Worm (Caenorhabditis elegans): ENCODE measurements around the gene fbxb-72.

fbxb-72 gene

DNA sequence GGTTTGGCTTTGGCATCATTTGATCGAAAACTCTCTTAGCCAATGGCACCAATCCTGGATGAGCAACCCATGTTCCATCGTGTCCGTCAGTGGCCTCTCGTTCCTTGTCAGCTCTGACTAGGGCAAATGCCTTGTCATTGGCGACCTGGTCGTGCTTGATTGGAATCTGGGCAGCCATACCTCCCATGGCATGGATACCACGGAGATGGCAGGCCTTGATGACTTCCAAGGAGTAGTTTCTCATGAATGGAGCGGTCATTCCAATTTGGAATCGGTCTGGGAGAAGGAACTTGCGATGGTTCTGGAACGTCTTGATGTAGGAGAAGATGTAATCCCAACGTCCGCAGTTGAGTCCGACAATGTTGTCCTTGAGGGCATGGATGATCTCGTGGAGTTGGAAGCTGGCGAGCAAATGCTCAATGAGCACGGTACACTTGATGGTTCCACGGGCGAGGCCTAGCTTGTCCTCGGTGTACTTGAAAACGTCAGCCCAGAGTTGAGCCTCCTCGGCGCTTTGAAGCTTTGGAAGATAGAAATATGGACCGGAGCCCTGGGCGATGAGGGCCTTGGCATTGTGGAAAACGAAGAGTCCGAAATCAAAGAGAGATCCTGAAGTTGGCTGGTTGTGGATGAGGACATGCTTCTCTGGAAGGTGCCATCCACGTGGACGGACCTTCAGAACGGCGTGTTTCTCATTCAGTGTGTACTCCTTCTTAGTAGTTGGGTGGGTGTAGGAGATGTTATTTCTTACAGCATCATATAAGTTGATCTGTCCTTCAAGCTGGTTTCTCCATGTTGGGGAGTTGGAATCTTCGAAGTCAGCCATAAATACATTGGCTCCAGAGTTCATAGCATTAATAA, 1.4 kb upstream of the fbxb-72 start (continued):
- peak; percentile 49 for TF ChIP-seq nhr-6 (tag; optimal IDR thresholded peaks at IDR 0.05)
- no peak for TF ChIP-seq R02D3.7 (tag; optimal IDR thresholded peaks at IDR 0.05)
- TF ChIP-seq attf-4 (tag; optimal IDR thresholded peaks at IDR 0.05), result no peak
- 0 out of 2 replicates have a peak, but pooled peaks have one; percentile 2 for TF ChIP-seq F44E2.7 (GFP tag; IDR thresholded peaks at IDR 0.05)
- no peak for TF ChIP-seq lin-15B (tag; optimal IDR thresholded peaks at IDR 0.05)
- TF ChIP-seq mdl-1 (tag; optimal IDR thresholded peaks at IDR 0.05), result peak in 1 of 2 experiments; percentile 4
- TF ChIP-seq lim-7 (GFP tag; IDR thresholded peaks at IDR 0.05), result no peak
- TF ChIP-seq nhr-41 (GFP tag; IDR thresholded peaks at IDR 0.05), result no peak
- peak; percentile 62 for TF ChIP-seq mes-2 (tag; optimal IDR thresholded peaks at IDR 0.05; ENCODE audit: poor library complexity, severe bottlenecking)
- 0 out of 2 replicates have a peak, but pooled peaks have one; percentile 12 for TF ChIP-seq arid-1 (GFP tag; conservative IDR thresholded peaks at IDR 0.05)
- TF ChIP-seq vab-7 (GFP tag; IDR thresholded peaks at IDR 0.05), result no peak
- TF ChIP-seq unc-62 (GFP tag; optimal IDR thresholded peaks at IDR 0.05 in 1 of 2), result peak in 1 of 2 experiments; percentile 90
- no peak for TF ChIP-seq unc-62 (tag; optimal IDR thresholded peaks at IDR 0.05)
- peak in 1 of 2 experiments; percentile 8 for TF ChIP-seq daf-16 (GFP tag; optimal IDR thresholded peaks at IDR 0.05)
- TF ChIP-seq daf-16 (tag; optimal IDR thresholded peaks at IDR 0.05), result peak; percentile 4
- TF ChIP-seq fkh-10 (GFP tag; optimal IDR thresholded peaks at IDR 0.05), result no peak
- TF ChIP-seq dpl-1 (GFP tag; optimal IDR thresholded peaks at IDR 0.05), result no peak
- no peak for TF ChIP-seq Y105C5A.15 (GFP tag; IDR thresholded peaks at IDR 0.05)
- no peak for TF ChIP-seq rbr-2 (tag; optimal IDR thresholded peaks at IDR 0.05)
- TF ChIP-seq zfp-3 (GFP tag; conservative IDR thresholded peaks at IDR 0.05), result no peak; the same call in 1 of the 2 replicates
- no peak for TF ChIP-seq ztf-7 (tag; optimal IDR thresholded peaks at IDR 0.05)

DNA sequence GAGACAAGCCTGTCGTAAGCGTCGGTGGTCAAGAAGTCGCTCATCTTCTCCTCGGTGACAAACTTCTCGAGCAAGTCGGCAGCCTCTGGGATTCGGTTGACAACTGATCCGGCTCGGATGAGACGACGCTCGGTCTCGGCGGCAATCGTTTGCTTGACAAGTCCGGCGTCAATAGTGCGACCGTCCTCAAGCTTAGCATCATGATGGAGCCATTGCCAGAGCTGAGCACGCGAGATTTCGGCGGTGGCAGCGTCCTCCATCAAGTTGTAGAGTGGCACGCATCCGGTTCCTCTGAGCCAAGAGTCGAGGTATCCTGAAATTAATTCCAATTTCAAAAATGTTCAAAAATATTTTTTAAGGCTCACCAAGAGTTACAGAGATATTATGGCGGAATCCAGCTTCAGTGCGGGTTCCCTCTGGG, 728 bp upstream of the fbxb-72 start:
- TF ChIP-seq F49E8.2 (tag; optimal IDR thresholded peaks at IDR 0.05; ENCODE audit: borderline replicate concordance) (no peak), madf-5 (GFP tag; IDR thresholded peaks at IDR 0.05) (no peak), cey-2 (tag; optimal IDR thresholded peaks at IDR 0.05; ENCODE audit: borderline replicate concordance, insufficient read depth) (no peak), dmd-9 (GFP tag; IDR thresholded peaks at IDR 0.05) (0 out of 2 replicates have a peak, but pooled peaks have one; percentile 31), aha-1 (tag) (peak; percentile 92), madf-9 (GFP tag; conservative IDR thresholded peaks at IDR 0.05) (no peak), hlh-11 (tag; optimal IDR thresholded peaks at IDR 0.05) (no peak), set-16 (GFP tag; IDR thresholded peaks at IDR 0.05) (peak; percentile 87), lim-7 (GFP tag; IDR thresholded peaks at IDR 0.05) (0 out of 2 replicates have a peak, but pooled peaks have one; percentile 26), zfp-3 (GFP tag; conservative IDR thresholded peaks at IDR 0.05) (no peak), hmg-1.1 (GFP tag; IDR thresholded peaks at IDR 0.05) (no peak), nhr-42 (GFP tag; IDR thresholded peaks at IDR 0.05) (no peak; the same call in 1 of the 2 replicates), lsy-2 (tag; optimal IDR thresholded peaks at IDR 0.05) (peak in 1 of 2 experiments; percentile 11), tra-1 (GFP tag; IDR thresholded peaks at IDR 0.05) (no peak), Y105C5A.15 (GFP tag; IDR thresholded peaks at IDR 0.05) (no peak), daf-12 (tag; optimal IDR thresholded peaks at IDR 0.05) (no peak)

DNA sequence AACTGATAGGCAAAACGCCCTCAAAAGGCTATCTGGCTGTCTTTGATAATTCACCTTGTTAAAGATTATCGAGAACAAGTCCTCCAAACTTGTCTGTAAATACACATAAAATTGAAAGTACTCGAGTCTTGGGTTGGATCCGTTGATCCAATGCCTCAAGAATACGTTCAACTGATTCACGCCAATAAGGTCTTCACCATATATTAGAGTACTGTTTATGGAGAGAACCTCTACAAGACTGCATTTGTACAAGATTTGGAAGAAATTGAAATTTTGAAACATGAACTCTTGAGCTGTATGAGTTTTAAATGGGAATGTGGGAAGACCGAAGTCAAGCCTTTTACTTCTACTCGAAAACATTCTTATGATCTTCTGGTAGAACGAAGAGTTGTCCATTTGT, 863 bp downstream of the fbxb-72 start:
- no peak for TF ChIP-seq T20F7.1 (GFP tag; optimal IDR thresholded peaks at IDR 0.05)
- peak; percentile 95 for TF ChIP-seq aha-1 (tag)
- no peak for TF ChIP-seq ZK337.2 (GFP tag; IDR thresholded peaks at IDR 0.05)

All from whole organism, L4 larva.